Fruit fly (Drosophila melanogaster): Measurements from ENCODE around the gene NijA.

DNA sequence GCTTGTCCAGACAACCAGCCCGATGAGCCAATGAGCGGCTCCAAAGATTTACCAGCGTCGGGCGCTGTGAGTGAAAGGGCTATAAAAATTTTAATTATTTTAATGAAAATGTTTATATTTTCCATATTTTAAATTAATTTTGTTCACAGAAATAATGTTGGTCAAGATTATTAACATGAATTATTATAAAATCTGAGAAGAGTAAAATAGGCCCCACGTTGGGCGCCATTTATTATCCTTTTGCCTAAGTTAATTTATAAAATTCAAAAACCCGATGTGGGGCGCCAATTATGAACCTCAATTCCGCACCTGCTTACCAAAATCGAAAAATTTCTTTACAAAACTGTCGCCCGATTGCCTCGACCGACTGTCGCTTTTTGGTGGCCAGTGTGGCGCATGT, 12.5 kb upstream of the NijA start:
- TF ChIP-seq EcR (GFP tag; optimal IDR thresholded peaks at IDR 0.05) (no peak), usp (GFP tag; optimal IDR thresholded peaks at IDR 0.05) (no peak), psq (optimal IDR thresholded peaks at IDR 0.05) (no peak), Dll (optimal IDR thresholded peaks at IDR 0.05) (no peak), pan (optimal IDR thresholded peaks at IDR 0.05) (no peak)
